Fruit fly (Drosophila melanogaster) whole organism, embryonic: ENCODE data around the gene chif.

Experiments
- CG11695 ChIP-seq: fragments of 200-800 bp; sonication (Bioruptor generic); IDR thresholded peaks from 3 replicates; pipeline ENCODE4 v1.3.6; 2022; ENCODE audit warnings: missing biosample characterization, missing genetic modification characterization
- CG31441 ChIP-seq: fragments of 200-800 bp; sonication (Bioruptor generic); IDR thresholded peaks from 2 replicates; pipeline ENCODE4 v1.3.6; 2022; ENCODE audit warnings: missing biosample characterization, missing genetic modification characterization
- Usf ChIP-seq: fragments of 200-800 bp; sonication (Bioruptor generic); optimal IDR thresholded peaks from 2 replicates; lab custom pipeline; 2017; ENCODE audit warnings: missing genotype, missing biosample characterization, missing genetic modification characterization
- bbx ChIP-seq: fragments of 200-800 bp; sonication (Bioruptor generic); IDR thresholded peaks from 2 replicates; pipeline ENCODE4 v1.3.6; 2022; ENCODE audit warnings: missing biosample characterization, missing genetic modification characterization; ENCODE audit not compliant: partially characterized antibody
- mam ChIP-seq: fragments of 200-800 bp; sonication (Bioruptor generic); optimal IDR thresholded peaks from 3 replicates; lab custom pipeline; 2016; ENCODE audit warnings: missing biosample characterization, missing genetic modification characterization

DNA sequence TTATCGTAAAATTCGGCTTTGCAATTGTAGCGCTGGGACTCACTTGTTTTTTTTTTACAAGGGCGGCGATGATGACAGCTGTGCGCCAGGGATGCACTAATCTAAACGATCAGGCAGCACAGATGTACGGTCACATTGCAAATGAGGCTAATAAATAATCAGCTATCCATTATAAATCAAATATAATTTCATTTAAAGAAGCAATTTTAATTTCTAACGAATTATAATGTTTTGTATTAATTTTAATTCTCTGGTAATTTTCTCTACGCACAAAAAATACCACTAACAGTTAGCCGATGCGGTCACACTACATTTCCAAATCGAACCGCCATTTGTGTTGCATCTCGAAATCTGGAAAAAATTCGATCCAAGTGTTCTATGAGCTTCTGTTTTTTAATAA is 41.8 kb downstream of the chif start, which contains the start of the genes cni and fzy:
- TF ChIP-seq Usf (GFP tag; lab: Kevin White, UChicago) (no peak), bbx (GFP tag; lab: Robert Waterston, UW) (0 out of 2 replicates have a peak, but pooled peaks have one; percentile 10), CG31441 (GFP tag; lab: Robert Waterston, UW) (no peak), CG11695 (GFP tag; lab: Robert Waterston, UW) (no peak), mam (no peak)
